Fruit fly (Drosophila melanogaster) whole organism, embryonic: Measurements from ENCODE around the gene CG18788.
A peak's percentile ranks its signal among the peaks of the same experiment; 100 is the strongest.

Experiments
- Atf-2 ChIP-seq: fragments of 200-800 bp; sonication (Bioruptor generic); optimal IDR thresholded peaks from 2 replicates; lab custom pipeline; 2016; ENCODE audit warnings: missing biosample characterization, missing genetic modification characterization
- CG10431 ChIP-seq: fragments of 200-800 bp; sonication (Bioruptor generic); optimal IDR thresholded peaks from 3 replicates; lab custom pipeline; 2018; ENCODE audit warnings: missing biosample characterization, mild to moderate bottlenecking, missing genetic modification characterization
- CG12659 ChIP-seq: fragments of 200-800 bp; sonication (Bioruptor generic); optimal IDR thresholded peaks from 3 replicates; lab custom pipeline; 2017; ENCODE audit warnings: mild to moderate bottlenecking, missing biosample characterization, missing genetic modification reagents, missing genetic modification characterization
- CG14667 ChIP-seq: fragments of 200-800 bp; sonication (Bioruptor generic); IDR thresholded peaks from 2 replicates; pipeline ENCODE4 v1.3.6; 2022; ENCODE audit warnings: missing biosample characterization, missing genetic modification characterization
- CG15601 ChIP-seq: fragments of 200-800 bp; sonication (Bioruptor generic); optimal IDR thresholded peaks from 3 replicates; lab custom pipeline; 2019; ENCODE audit warnings: missing biosample characterization, mild to moderate bottlenecking, missing genetic modification characterization, moderate library complexity
- CG17802 ChIP-seq: fragments of 200-800 bp; sonication (Bioruptor generic); optimal IDR thresholded peaks from 2 replicates; lab custom pipeline; 2018; ENCODE audit warnings: missing biosample characterization, mild to moderate bottlenecking, missing genetic modification characterization, moderate library complexity
- CG18764 ChIP-seq: fragments of 200-800 bp; sonication (Bioruptor generic); optimal IDR thresholded peaks from 3 replicates; lab custom pipeline; 2016; ENCODE audit warnings: missing biosample characterization, missing genetic modification characterization
- CG30431 ChIP-seq: fragments of 200-800 bp; sonication (Bioruptor generic); optimal IDR thresholded peaks from 2 replicates; lab custom pipeline; 2017; ENCODE audit warnings: missing biosample characterization, missing genetic modification characterization
- CG31388 ChIP-seq: fragments of 200-800 bp; sonication (Bioruptor generic); optimal IDR thresholded peaks from 2 replicates; lab custom pipeline; 2016; ENCODE audit warnings: missing biosample characterization, missing genetic modification characterization
- CG32767 ChIP-seq: fragments of 200-800 bp; sonication (Bioruptor generic); IDR thresholded peaks from 2 replicates; pipeline ENCODE4 v1.3.6; 2022; ENCODE audit warnings: missing biosample characterization, missing genetic modification characterization
- CG32772 ChIP-seq: fragments of 200-800 bp; sonication (Bioruptor generic); IDR thresholded peaks from 2 replicates; pipeline ENCODE4 v1.3.6; 2022; ENCODE audit warnings: missing biosample characterization, missing genetic modification characterization
- CG33213 ChIP-seq: fragments of 200-800 bp; sonication (Bioruptor generic); optimal IDR thresholded peaks from 3 replicates; lab custom pipeline; 2016; ENCODE audit warnings: missing biosample characterization, missing genetic modification characterization
- CG34376 ChIP-seq: fragments of 200-800 bp; sonication (Bioruptor generic); optimal IDR thresholded peaks from 2 replicates; lab custom pipeline; 2018; ENCODE audit warnings: missing biosample characterization, mild to moderate bottlenecking, missing genetic modification characterization
- CG4328 ChIP-seq: fragments of 200-800 bp; sonication (Bioruptor generic); optimal IDR thresholded peaks from 3 replicates; lab custom pipeline; 2017; ENCODE audit warnings: missing biosample characterization, missing genetic modification reagents, missing genetic modification characterization
- CG5953 ChIP-seq: fragments of 200-800 bp; sonication (Bioruptor generic); IDR thresholded peaks from 2 replicates; pipeline ENCODE4 v1.3.6; 2022; ENCODE audit warnings: missing biosample characterization, missing genetic modification characterization
- CG6175 ChIP-seq: fragments of 200-800 bp; sonication (Bioruptor generic); IDR thresholded peaks from 3 replicates; pipeline ENCODE4 v1.3.6; 2022; ENCODE audit warnings: missing biosample characterization, missing genetic modification characterization
- CG8924 ChIP-seq: fragments of 200-800 bp; optimal IDR thresholded peaks from 3 replicates; lab custom pipeline; 2019; ENCODE audit warnings: missing biosample characterization, mild to moderate bottlenecking, missing genetic modification characterization, moderate library complexity
- CG9932 ChIP-seq: fragments of 200-800 bp; sonication (Bioruptor generic); IDR thresholded peaks from 2 replicates; pipeline ENCODE4 v1.3.6; 2022; ENCODE audit warnings: missing biosample characterization, missing genetic modification characterization
- D19B ChIP-seq: fragments of 200-800 bp; sonication (Bioruptor generic); optimal IDR thresholded peaks from 2 replicates; lab custom pipeline; 2017; ENCODE audit warnings: missing biosample characterization, mild to moderate bottlenecking, missing genetic modification characterization
- Dbx ChIP-seq: fragments of 200-800 bp; sonication (Bioruptor generic); IDR thresholded peaks from 3 replicates; pipeline ENCODE4 v1.3.6; 2022; ENCODE audit warnings: missing biosample characterization, missing genetic modification characterization
- Drgx ChIP-seq: fragments of 200-800 bp; sonication (Bioruptor generic); IDR thresholded peaks from 2 replicates; pipeline ENCODE4 v1.3.6; 2022; ENCODE audit warnings: missing biosample characterization, missing genetic modification characterization
- Fer2 ChIP-seq: fragments of 200-800 bp; sonication (Bioruptor generic); optimal IDR thresholded peaks from 2 replicates; lab custom pipeline; 2018; ENCODE audit warnings: missing biosample characterization, mild to moderate bottlenecking, missing genetic modification characterization, moderate library complexity
- Hmr ChIP-seq: fragments of 200-800 bp; sonication (Bioruptor generic); optimal IDR thresholded peaks from 3 replicates; lab custom pipeline; 2017; ENCODE audit warnings: mild to moderate bottlenecking, missing biosample characterization, missing genetic modification reagents, missing genetic modification characterization
- Jarid2 ChIP-seq: fragments of 200-800 bp; sonication (Bioruptor generic); optimal IDR thresholded peaks from 3 replicates; lab custom pipeline; 2017; ENCODE audit warnings: mild to moderate bottlenecking, missing biosample characterization, missing genetic modification reagents, missing genetic modification characterization
- Kr ChIP-seq: fragments of 200-800 bp; sonication (Bioruptor generic); optimal IDR thresholded peaks from 2 replicates; lab custom pipeline; 2017; ENCODE audit warnings: missing biosample characterization, mild to moderate bottlenecking, missing genetic modification characterization
- NC2β ChIP-seq: fragments of 200-800 bp; sonication (Bioruptor generic); optimal IDR thresholded peaks from 2 replicates; lab custom pipeline; 2016; ENCODE audit warnings: missing biosample characterization, missing genetic modification characterization
- Ptx1 ChIP-seq: fragments of 200-800 bp; sonication (Bioruptor generic); IDR thresholded peaks from 2 replicates; pipeline ENCODE4 v1.3.6; 2022; ENCODE audit warnings: missing biosample characterization, missing genetic modification characterization
- Rfx ChIP-seq: fragments of 200-800 bp; sonication (Bioruptor generic); IDR thresholded peaks from 2 replicates; pipeline ENCODE4 v1.3.6; 2022; ENCODE audit warnings: missing biosample characterization, missing genetic modification characterization
- Trl ChIP-seq, 3 experiments: fragments of >200 bp in 2 of 3; fragments of 200-800 bp in 1 of 3; sonication (Bioruptor generic) in 1 of 3; optimal IDR thresholded peaks; 2 replicates in 1 of 3; 3 replicates in 2 of 3; lab custom pipeline; 2016 to 2017; ENCODE audit warnings: missing biosample characterization in 1 of 3, missing genetic modification characterization in 1 of 3
- Xbp1 ChIP-seq: fragments of 200-800 bp; sonication (Bioruptor generic); optimal IDR thresholded peaks from 3 replicates; lab custom pipeline; 2016; ENCODE audit warnings: missing biosample characterization, mild to moderate bottlenecking, missing genetic modification characterization
- ap ChIP-seq: fragments of 200-800 bp; sonication (Bioruptor generic); IDR thresholded peaks from 2 replicates; pipeline ENCODE4 v1.3.6; 2022; ENCODE audit warnings: missing biosample characterization, missing genetic modification characterization
- bbx ChIP-seq: fragments of 200-800 bp; sonication (Bioruptor generic); IDR thresholded peaks from 2 replicates; pipeline ENCODE4 v1.3.6; 2022; ENCODE audit warnings: missing biosample characterization, missing genetic modification characterization; ENCODE audit not compliant: partially characterized antibody
- corto ChIP-seq: fragments of 200-800 bp; sonication (Bioruptor generic); optimal IDR thresholded peaks from 2 replicates; lab custom pipeline; 2016; ENCODE audit warnings: missing biosample characterization, mild to moderate bottlenecking, missing genetic modification characterization, moderate library complexity
- ems ChIP-seq: fragments of 200-800 bp; sonication (Bioruptor generic); optimal IDR thresholded peaks from 3 replicates; lab custom pipeline; 2016; ENCODE audit warnings: missing biosample characterization, missing genetic modification characterization
- fd96Cb ChIP-seq: fragments of 200-800 bp; sonication (Bioruptor generic); optimal IDR thresholded peaks from 2 replicates; lab custom pipeline; 2018; ENCODE audit warnings: missing biosample characterization, mild to moderate bottlenecking, missing genetic modification characterization, moderate library complexity
- ftz-f1 ChIP-seq: fragments of 200-800 bp; sonication (Bioruptor generic); optimal IDR thresholded peaks from 2 replicates; lab custom pipeline; 2016; ENCODE audit warnings: missing biosample characterization, missing genetic modification characterization
- gem ChIP-seq: fragments of 200-800 bp; sonication (Bioruptor generic); optimal IDR thresholded peaks from 2 replicates; lab custom pipeline; 2019; ENCODE audit warnings: missing biosample characterization, mild to moderate bottlenecking, missing genetic modification characterization, moderate library complexity
- gsb-n ChIP-seq: fragments of 200-800 bp; sonication (Bioruptor generic); optimal IDR thresholded peaks from 3 replicates; lab custom pipeline; 2018; ENCODE audit warnings: missing biosample characterization, mild to moderate bottlenecking, missing genetic modification characterization
- lab ChIP-seq: fragments of 200-800 bp; sonication (Bioruptor generic); optimal IDR thresholded peaks from 3 replicates; lab custom pipeline; 2017; ENCODE audit warnings: missing biosample characterization, missing genetic modification characterization, mild to moderate bottlenecking, moderate library complexity, missing genetic modification reagents
- lbe ChIP-seq: fragments of 200-800 bp; sonication (Bioruptor generic); optimal IDR thresholded peaks from 2 replicates; lab custom pipeline; 2016; ENCODE audit warnings: missing biosample characterization, mild to moderate bottlenecking, missing genetic modification characterization
- schlank ChIP-seq: fragments of 200-800 bp; sonication (Bioruptor generic); optimal IDR thresholded peaks from 2 replicates; lab custom pipeline; 2018; ENCODE audit warnings: missing biosample characterization, mild to moderate bottlenecking, missing genetic modification characterization
- sd ChIP-seq: fragments of 200-800 bp; sonication (Bioruptor generic); optimal IDR thresholded peaks from 3 replicates; lab custom pipeline; 2018; ENCODE audit warnings: missing biosample characterization, mild to moderate bottlenecking, missing genetic modification characterization, moderate library complexity
- sim ChIP-seq: fragments of 200-800 bp; sonication (Bioruptor generic); IDR thresholded peaks from 2 replicates; pipeline ENCODE4 v1.3.6; 2022; ENCODE audit warnings: missing biosample characterization, missing genetic modification characterization
- sima ChIP-seq: fragments of 200-800 bp; sonication (Bioruptor generic); optimal IDR thresholded peaks from 2 replicates; lab custom pipeline; 2016; ENCODE audit warnings: missing biosample characterization, missing genetic modification characterization
- tap ChIP-seq: fragments of 200-800 bp; optimal IDR thresholded peaks from 3 replicates; lab custom pipeline; 2019; ENCODE audit warnings: missing biosample characterization, mild to moderate bottlenecking, missing genetic modification characterization, moderate library complexity
- tin ChIP-seq: fragments of 200-800 bp; sonication (Bioruptor generic); optimal IDR thresholded peaks from 3 replicates; lab custom pipeline; 2016; ENCODE audit warnings: missing biosample characterization, missing genetic modification characterization
- twi ChIP-seq: fragments of 200-800 bp; optimal IDR thresholded peaks from 2 replicates; lab custom pipeline; 2019; ENCODE audit warnings: missing biosample characterization, mild to moderate bottlenecking, missing genetic modification characterization, moderate library complexity
- usp ChIP-seq: fragments of >200 bp; optimal IDR thresholded peaks from 2 replicates; lab custom pipeline; 2017; ENCODE audit warnings: missing biosample characterization, missing genetic modification characterization
- wor ChIP-seq: fragments of 200-800 bp; sonication (Bioruptor generic); IDR thresholded peaks from 2 replicates; pipeline ENCODE4 v1.3.6; 2022; ENCODE audit warnings: missing biosample characterization, missing genetic modification characterization
- yki ChIP-seq: fragments of >200 bp; optimal IDR thresholded peaks from 3 replicates; lab custom pipeline; 2018

Gene CG18788

dm6 chr2L:12004211-12004979 lies 29.6 kb upstream of the CG18788 start (continued):
- TF ChIP-seq CG9932 (GFP tag; lab: Robert Waterston, UW) (no peak), lbe (no peak), wor (GFP tag; lab: Robert Waterston, UW) (no peak), CG18764 (GFP tag; lab: Kevin White, UChicago) (peak; percentile 39), Drgx (GFP tag; lab: Robert Waterston, UW) (no peak), corto (no peak), tin (GFP tag; lab: Kevin White, UChicago) (peak; percentile 25), Atf-2 (GFP tag; lab: Kevin White, UChicago) (peak; percentile 5), CG4328 (GFP tag; lab: Kevin White, UChicago) (peak; percentile 79), CG10431 (GFP tag; lab: Kevin White, UChicago) (peak; percentile 96), CG8924 (tag; lab: Kevin White, UChicago) (peak; percentile 68), CG17802 (peak; percentile 43), usp (GFP tag; lab: Kevin White, UChicago) (no peak), Ptx1 (no peak), twi (peak; percentile 26), yki (no peak), CG6175 (GFP tag; lab: Robert Waterston, UW) (no peak), CG32772 (GFP tag; lab: Robert Waterston, UW) (no peak), Hmr (GFP tag; lab: Kevin White, UChicago) (peak; percentile 78), bbx (GFP tag; lab: Robert Waterston, UW) (no peak), CG5953 (GFP tag; lab: Robert Waterston, UW) (no peak), CG33213 (GFP tag; lab: Kevin White, UChicago) (peak; percentile 49), gsb-n (tag; lab: Kevin White, UChicago) (peak; percentile 66), sima (GFP tag; lab: Kevin White, UChicago) (peak; percentile 39), schlank (tag; lab: Kevin White, UChicago) (peak; percentile 66), ftz-f1 (GFP tag; lab: Kevin White, UChicago) (peak; percentile 97), Kr (GFP tag; lab: Kevin White, UChicago) (peak; percentile 89), Trl (optimal IDR thresholded peaks at IDR 0.05; lab: Kevin White, UChicago) (no peak), Trl (GFP tag; optimal IDR thresholded peaks at IDR 0.05; lab: Kevin White, UChicago) (peak; percentile 79), gem (tag; lab: Kevin White, UChicago) (peak; percentile 77), lab (GFP tag; lab: Kevin White, UChicago) (peak; percentile 81), sd (tag; lab: Kevin White, UChicago) (peak; percentile 100), tap (tag; lab: Kevin White, UChicago) (peak; percentile 55), CG12659 (GFP tag; lab: Kevin White, UChicago) (peak; percentile 77), ems (GFP tag; lab: Kevin White, UChicago) (peak; percentile 19), ap (GFP tag; lab: Robert Waterston, UW) (no peak), Jarid2 (GFP tag; lab: Kevin White, UChicago) (peak; percentile 56), fd96Cb (peak; percentile 2), CG32767 (GFP tag; lab: Robert Waterston, UW) (no peak), CG14667 (GFP tag; lab: Robert Waterston, UW) (no peak), CG34376 (peak; percentile 49), NC2β (GFP tag; lab: Kevin White, UChicago) (peak; percentile 70), Xbp1 (GFP tag; lab: Kevin White, UChicago) (peak; percentile 17), D19B (GFP tag; lab: Kevin White, UChicago) (peak; percentile 7), CG30431 (no peak), Dbx (GFP tag; lab: Robert Waterston, UW) (no peak), Fer2 (no peak), Rfx (GFP tag; lab: Robert Waterston, UW) (no peak), CG31388 (GFP tag; lab: Kevin White, UChicago) (no peak), sim (GFP tag; lab: Robert Waterston, UW) (no peak), CG15601 (tag; lab: Kevin White, UChicago) (peak; percentile 88)
